Fruit fly (Drosophila melanogaster) S2 (cell line): ENCODE measurements around the gene CG43083.

ENCODE experiments used
- CG8478 ChIP-seq: fragments of >200 bp; optimal IDR thresholded peaks from 2 replicates; lab custom pipeline; 2018
- CTCF ChIP-seq, 2 experiments: fragments of >200 bp; optimal IDR thresholded peaks; 2 replicates each; lab custom pipeline; 2018

- TF ChIP-seq CTCF (optimal IDR thresholded peaks at IDR 0.05; lab: Kevin White, UChicago) (no peak), CG8478 (lab: Kevin White, UChicago) (no peak)
Observed at dm6 chr3L:15669939-15670338, 21.6 kb downstream of the CG43083 start.
